Fruit fly (Drosophila melanogaster): ENCODE data around the gene RpS17.

dm6 chr3L:9471151-9471903 lies 41.7 kb upstream of the RpS17 start:
- TF ChIP-seq D1 (tag; optimal IDR thresholded peaks at IDR 0.05) (no peak), CG13204 (GFP tag; optimal IDR thresholded peaks at IDR 0.05) (no peak), Ets98B (GFP tag; IDR thresholded peaks at IDR 0.05) (no peak), CG8301 (tag; optimal IDR thresholded peaks at IDR 0.05) (no peak), CG17806 (tag; optimal IDR thresholded peaks at IDR 0.05) (no peak), CG9948 (tag; optimal IDR thresholded peaks at IDR 0.05) (no peak), CG10348 (GFP tag; IDR thresholded peaks at IDR 0.05) (no peak), gl (tag; optimal IDR thresholded peaks at IDR 0.05) (no peak), CG34367 (tag; optimal IDR thresholded peaks at IDR 0.05) (no peak), CG4496 (GFP tag; IDR thresholded peaks at IDR 0.05) (no peak)

All from whole organism, pupa.